Fruit fly (Drosophila melanogaster) whole organism, embryonic: ENCODE measurements around the gene Upf1.
A peak's percentile ranks its signal among the peaks of the same experiment; 100 is the strongest.

Experiments
- ATbp ChIP-seq: fragments of 200-800 bp; sonication (Bioruptor generic); optimal IDR thresholded peaks from 2 replicates; lab custom pipeline; 2017; ENCODE audit warnings: missing biosample characterization, mild to moderate bottlenecking, missing genetic modification characterization, missing genetic modification reagents
- Aef1 ChIP-seq: fragments of 200-800 bp; sonication (Bioruptor generic); IDR thresholded peaks from 3 replicates; pipeline ENCODE4 v1.3.6; 2022; ENCODE audit warnings: missing biosample characterization, missing genetic modification characterization
- CG10979 ChIP-seq: fragments of 200-800 bp; sonication (Bioruptor generic); optimal IDR thresholded peaks from 2 replicates; lab custom pipeline; 2018; ENCODE audit warnings: missing biosample characterization, mild to moderate bottlenecking, missing genetic modification characterization, moderate library complexity
- CG11093 ChIP-seq: fragments of 200-800 bp; sonication (Bioruptor generic); IDR thresholded peaks from 3 replicates; pipeline ENCODE4 v1.3.6; 2022; ENCODE audit warnings: missing biosample characterization, missing genetic modification characterization
- CG11723 ChIP-seq: fragments of 200-800 bp; sonication (Bioruptor generic); optimal IDR thresholded peaks from 2 replicates; lab custom pipeline; 2017; ENCODE audit warnings: missing biosample characterization, mild to moderate bottlenecking, missing genetic modification characterization
- CG12155 ChIP-seq: fragments of 200-800 bp; sonication (Bioruptor generic); optimal IDR thresholded peaks from 3 replicates; lab custom pipeline; 2016; ENCODE audit warnings: missing biosample characterization, missing genetic modification characterization
- CG13424 ChIP-seq: fragments of 200-800 bp; sonication (Bioruptor generic); optimal IDR thresholded peaks from 2 replicates; lab custom pipeline; 2019; ENCODE audit warnings: missing biosample characterization, mild to moderate bottlenecking, missing genetic modification characterization, moderate library complexity
- CG14441 ChIP-seq: fragments of 200-800 bp; sonication (Bioruptor generic); IDR thresholded peaks from 2 replicates; pipeline ENCODE4 v1.3.6; 2022; ENCODE audit warnings: missing biosample characterization, missing genetic modification characterization
- CG1647 ChIP-seq: fragments of 200-800 bp; sonication (Bioruptor generic); optimal IDR thresholded peaks from 3 replicates; lab custom pipeline; 2016; ENCODE audit warnings: missing biosample characterization, missing genetic modification characterization
- CG1792 ChIP-seq: fragments of 200-800 bp; sonication (Bioruptor generic); optimal IDR thresholded peaks from 2 replicates; lab custom pipeline; 2016; ENCODE audit warnings: missing biosample characterization, missing genetic modification characterization
- CG2712 ChIP-seq: fragments of 200-800 bp; optimal IDR thresholded peaks from 3 replicates; lab custom pipeline; 2019; ENCODE audit warnings: missing biosample characterization, mild to moderate bottlenecking, missing genetic modification characterization, moderate library complexity
- CG30403 ChIP-seq: fragments of 200-800 bp; sonication (Bioruptor generic); optimal IDR thresholded peaks from 3 replicates; lab custom pipeline; 2016; ENCODE audit warnings: missing biosample characterization, missing genetic modification characterization
- CG33213 ChIP-seq: fragments of 200-800 bp; sonication (Bioruptor generic); optimal IDR thresholded peaks from 3 replicates; lab custom pipeline; 2016; ENCODE audit warnings: missing biosample characterization, missing genetic modification characterization
- CG3847 ChIP-seq: fragments of 200-800 bp; sonication (Bioruptor generic); IDR thresholded peaks from 2 replicates; pipeline ENCODE4 v1.3.6; 2022; ENCODE audit warnings: missing biosample characterization, missing genetic modification characterization
- CG3995 ChIP-seq: fragments of 200-800 bp; sonication (Bioruptor generic); optimal IDR thresholded peaks from 3 replicates; lab custom pipeline; 2016; ENCODE audit warnings: missing biosample characterization, missing genetic modification characterization
- CG4730 ChIP-seq: fragments of 200-800 bp; sonication (Bioruptor generic); IDR thresholded peaks from 2 replicates; pipeline ENCODE4 v1.3.6; 2022; ENCODE audit warnings: missing biosample characterization, missing genetic modification characterization
- CG6254 ChIP-seq: fragments of 200-800 bp; sonication (Bioruptor generic); optimal IDR thresholded peaks from 3 replicates; lab custom pipeline; 2017; ENCODE audit warnings: mild to moderate bottlenecking, missing biosample characterization, missing genetic modification reagents, missing genetic modification characterization
- CG6813 ChIP-seq: fragments of 200-800 bp; sonication (Bioruptor generic); optimal IDR thresholded peaks from 2 replicates; lab custom pipeline; 2017; ENCODE audit warnings: missing biosample characterization, missing genetic modification characterization, mild to moderate bottlenecking, moderate library complexity, missing genetic modification reagents
- CG8388 ChIP-seq: fragments of 200-800 bp; sonication (Bioruptor generic); optimal IDR thresholded peaks from 2 replicates; lab custom pipeline; 2019; ENCODE audit warnings: missing biosample characterization, mild to moderate bottlenecking, missing genetic modification characterization, moderate library complexity
- CG8765 ChIP-seq: fragments of 200-800 bp; sonication (Bioruptor generic); IDR thresholded peaks from 2 replicates; pipeline ENCODE4 v1.3.6; 2022; ENCODE audit warnings: missing biosample characterization, missing genetic modification characterization
- CG9817 ChIP-seq: fragments of 200-800 bp; sonication (Bioruptor generic); optimal IDR thresholded peaks from 2 replicates; lab custom pipeline; 2018; ENCODE audit warnings: missing biosample characterization, mild to moderate bottlenecking, missing genetic modification characterization, moderate library complexity
- CrebB ChIP-seq: fragments of 200-800 bp; sonication (Bioruptor generic); optimal IDR thresholded peaks from 3 replicates; lab custom pipeline; 2018; ENCODE audit warnings: missing biosample characterization, mild to moderate bottlenecking, missing genetic modification characterization
- Dip3 ChIP-seq: fragments of 200-800 bp; sonication (Bioruptor generic); optimal IDR thresholded peaks from 3 replicates; lab custom pipeline; 2016; ENCODE audit warnings: missing biosample characterization, missing genetic modification characterization
- Ets65A ChIP-seq: fragments of 200-800 bp; sonication (Bioruptor generic); peaks from one replicate; lab custom pipeline; 2016; ENCODE audit warnings: missing biosample characterization, missing genetic modification characterization
- Gug ChIP-seq: fragments of 200-800 bp; sonication (Bioruptor generic); IDR thresholded peaks from 4 replicates; pipeline ENCODE4 v1.3.6; 2022; ENCODE audit warnings: missing biosample characterization, missing genetic modification characterization
- HLH3B ChIP-seq: fragments of 200-800 bp; sonication (Bioruptor generic); IDR thresholded peaks from 2 replicates; pipeline ENCODE4 v1.3.6; 2022; ENCODE audit warnings: missing biosample characterization, missing genetic modification characterization
- Opbp ChIP-seq: fragments of 200-800 bp; sonication (Bioruptor generic); IDR thresholded peaks from 3 replicates; pipeline ENCODE4 v1.3.6; 2022; ENCODE audit warnings: missing biosample characterization, missing genetic modification characterization; ENCODE audit not compliant: partially characterized antibody
- Rx ChIP-seq: fragments of 200-800 bp; sonication (Bioruptor generic); IDR thresholded peaks from 2 replicates; pipeline ENCODE4 v1.3.6; 2022; ENCODE audit warnings: missing biosample characterization, missing genetic modification characterization
- YL-1 ChIP-seq: fragments of 200-800 bp; sonication (Bioruptor generic); optimal IDR thresholded peaks from 3 replicates; lab custom pipeline; 2017; ENCODE audit warnings: missing biosample characterization, mild to moderate bottlenecking, missing genetic modification characterization
- al ChIP-seq: fragments of 200-800 bp; sonication (Bioruptor generic); IDR thresholded peaks from 2 replicates; pipeline ENCODE4 v1.3.6; 2022; ENCODE audit warnings: missing biosample characterization, missing genetic modification characterization
- chinmo ChIP-seq: fragments of 200-800 bp; sonication (Bioruptor generic); IDR thresholded peaks from 4 replicates; pipeline ENCODE4 v1.3.6; 2022; ENCODE audit warnings: missing biosample characterization, missing genetic modification characterization; ENCODE audit not compliant: partially characterized antibody
- ci ChIP-seq: fragments of 200-800 bp; sonication (Bioruptor generic); IDR thresholded peaks from 3 replicates; pipeline ENCODE4 v1.3.6; 2022; ENCODE audit warnings: missing biosample characterization, missing genetic modification characterization
- dati ChIP-seq: fragments of 200-800 bp; sonication (Bioruptor generic); IDR thresholded peaks from 2 replicates; pipeline ENCODE4 v1.3.6; 2022; ENCODE audit warnings: missing biosample characterization, missing genetic modification characterization
- disco-r ChIP-seq: fragments of 200-800 bp; sonication (Bioruptor generic); optimal IDR thresholded peaks from 2 replicates; lab custom pipeline; 2016; ENCODE audit warnings: missing biosample characterization, missing genetic modification characterization
- gsb ChIP-seq: fragments of 200-800 bp; sonication (Bioruptor generic); IDR thresholded peaks from 2 replicates; pipeline ENCODE4 v1.3.6; 2022; ENCODE audit warnings: missing biosample characterization, missing genetic modification characterization
- gt ChIP-seq: fragments of 200-800 bp; sonication (Bioruptor generic); IDR thresholded peaks from 2 replicates; pipeline ENCODE4 v1.3.6; 2022; ENCODE audit warnings: missing biosample characterization, missing genetic modification characterization
- ind ChIP-seq: fragments of 200-800 bp; sonication (Bioruptor generic); optimal IDR thresholded peaks from 3 replicates; lab custom pipeline; 2016; ENCODE audit warnings: missing biosample characterization, missing genetic modification characterization
- kay ChIP-seq: fragments of 200-800 bp; sonication (Bioruptor generic); optimal IDR thresholded peaks from 2 replicates; lab custom pipeline; 2016; ENCODE audit warnings: missing biosample characterization, missing genetic modification characterization
- nmo ChIP-seq: fragments of 200-800 bp; sonication (Bioruptor generic); optimal IDR thresholded peaks from 2 replicates; lab custom pipeline; 2018; ENCODE audit warnings: missing biosample characterization, mild to moderate bottlenecking, missing genetic modification characterization, moderate library complexity
- odd ChIP-seq: fragments of 200-800 bp; sonication (Bioruptor generic); optimal IDR thresholded peaks from 2 replicates; lab custom pipeline; 2017; ENCODE audit warnings: missing biosample characterization, mild to moderate bottlenecking, missing genetic modification characterization
- otp ChIP-seq: fragments of 200-800 bp; sonication (Bioruptor generic); IDR thresholded peaks from 3 replicates; pipeline ENCODE4, ENCODE4 v1.3.6; 2022; ENCODE audit warnings: missing biosample characterization, missing genetic modification characterization
- pan ChIP-seq, 4 experiments: fragments of >200 bp in 3 of 4; fragments of 200-800 bp in 1 of 4; sonication (Bioruptor generic) in 1 of 4; optimal IDR thresholded peaks in 3 of 4; IDR thresholded peaks in 1 of 4; 2 replicates each; pipeline versions ENCODE4 v1.3.6 to Lab custom; 2017 to 2022; ENCODE audit warnings: missing biosample characterization in 2 of 4, missing genetic modification characterization in 2 of 4, mixed read lengths in 1 of 4
- prd ChIP-seq, 3 experiments: fragments of >200 bp in 2 of 3; fragments of 200-800 bp in 1 of 3; sonication (Bioruptor generic) in 1 of 3; optimal IDR thresholded peaks in 2 of 3; IDR thresholded peaks in 1 of 3; 2 replicates in 2 of 3; 3 replicates in 1 of 3; pipeline versions ENCODE4 v1.3.6 to Lab custom; 2017 to 2022; ENCODE audit warnings: missing biosample characterization in 1 of 3, missing genetic modification characterization in 1 of 3
- pros ChIP-seq: fragments of 200-800 bp; sonication (Bioruptor generic); optimal IDR thresholded peaks from 3 replicates; lab custom pipeline; 2019; ENCODE audit warnings: missing biosample characterization, mild to moderate bottlenecking, missing genetic modification characterization, moderate library complexity
- sens ChIP-seq: fragments of 200-800 bp; sonication (Bioruptor generic); peaks from one replicate; lab custom pipeline; 2016; ENCODE audit warnings: missing biosample characterization, missing genetic modification characterization
- shn ChIP-seq: fragments of 200-800 bp; sonication (Bioruptor generic); optimal IDR thresholded peaks from 3 replicates; lab custom pipeline; 2016; ENCODE audit warnings: missing biosample characterization, missing genetic modification characterization
- tgo ChIP-seq: fragments of 200-800 bp; sonication (Bioruptor generic); IDR thresholded peaks from 3 replicates; pipeline ENCODE4 v1.3.6; 2022; ENCODE audit warnings: missing biosample characterization, missing genetic modification characterization
- tin ChIP-seq: fragments of 200-800 bp; sonication (Bioruptor generic); optimal IDR thresholded peaks from 3 replicates; lab custom pipeline; 2016; ENCODE audit warnings: missing biosample characterization, missing genetic modification characterization

Gene Upf1

DNA sequence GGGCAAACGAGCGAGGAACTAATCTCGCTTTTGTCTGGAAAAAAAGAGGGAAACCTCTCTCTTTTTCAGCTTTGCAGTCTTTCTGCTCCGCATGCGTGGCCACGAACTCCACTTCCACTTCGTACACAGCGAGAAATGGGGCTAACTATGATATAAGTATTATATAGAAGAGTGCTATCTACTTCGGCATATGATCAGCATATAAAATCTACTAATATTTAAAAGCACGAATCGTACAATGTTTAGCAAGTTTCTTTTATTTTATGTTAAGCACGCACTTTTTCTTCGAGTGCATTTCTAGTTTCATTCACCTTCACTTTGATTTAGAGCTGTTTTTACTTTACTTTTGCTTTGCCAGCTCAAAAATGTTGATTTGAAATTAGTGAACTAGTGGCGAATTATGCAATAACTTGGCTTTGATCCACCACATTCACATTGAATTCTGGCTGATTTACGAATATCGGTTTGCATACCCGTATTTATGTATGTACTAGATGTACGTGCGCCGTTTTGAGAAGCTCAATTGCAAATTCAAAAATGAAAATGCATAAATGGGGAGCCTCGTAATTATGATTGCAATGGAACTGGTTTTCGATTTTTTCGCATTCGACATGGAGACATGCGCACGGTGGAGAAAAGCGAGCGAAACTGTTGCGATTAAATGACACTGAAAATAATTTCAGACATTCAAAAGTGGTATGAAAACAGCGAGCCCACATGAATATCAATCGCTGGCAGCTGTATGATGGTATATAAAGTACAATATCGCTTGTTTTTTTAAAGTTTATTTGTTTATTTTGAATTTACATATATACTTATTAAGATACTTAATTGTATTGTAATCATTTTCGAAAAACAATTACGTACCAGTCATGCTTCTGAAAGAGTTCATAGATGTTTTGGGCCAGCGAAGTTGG lies 47.4 kb downstream of the Upf1 start (continued):
- peak; percentile 6 for TF ChIP-seq shn
- TF ChIP-seq CG9817 (tag; lab: Kevin White, UChicago), result peak; percentile 49
- TF ChIP-seq CG3847 (GFP tag; lab: Robert Waterston, UW), result peak; percentile 34; the same call in 1 of the 2 replicates
- peak; percentile 70; the same call in 3 of the 4 replicates for TF ChIP-seq Gug (GFP tag; lab: Robert Waterston, UW)
- TF ChIP-seq CG30403 (GFP tag; lab: Kevin White, UChicago), result peak; percentile 70
- TF ChIP-seq CG8765 (GFP tag; lab: Robert Waterston, UW), result peak; percentile 50; the same call in 1 of the 2 replicates
- no peak for TF ChIP-seq CG1792 (GFP tag; lab: Kevin White, UChicago)
- peak; percentile 52 for TF ChIP-seq disco-r
- TF ChIP-seq CG4730 (GFP tag; lab: Robert Waterston, UW), result peak; percentile 79
- TF ChIP-seq tin (GFP tag; lab: Kevin White, UChicago), result peak; percentile 60
- no peak for TF ChIP-seq pros (GFP tag; lab: Kevin White, UChicago)
- TF ChIP-seq CG1647, result peak; percentile 46
- TF ChIP-seq ci, result peak; percentile 97
- peak; percentile 71 for TF ChIP-seq CG8388 (GFP tag; lab: Kevin White, UChicago)
- no peak for TF ChIP-seq dati
- peak; percentile 94 for TF ChIP-seq CG2712 (tag; lab: Kevin White, UChicago)
- TF ChIP-seq CG11093, result peak; percentile 77
- 0 out of 2 replicates have a peak, but pooled peaks have one; percentile 30 for TF ChIP-seq al (GFP tag; lab: Robert Waterston, UW)
- TF ChIP-seq CG6813, result peak; percentile 26
- no peak for TF ChIP-seq prd (optimal IDR thresholded peaks at IDR 0.05; lab: Kevin White, UChicago)
- TF ChIP-seq prd (GFP tag; IDR thresholded peaks at IDR 0.05; lab: Robert Waterston, UW), result peak; percentile 90
- peak; percentile 69 for TF ChIP-seq ATbp (GFP tag; lab: Kevin White, UChicago)
- TF ChIP-seq odd (GFP tag; lab: Kevin White, UChicago), result peak; percentile 36
- peak; percentile 77 for TF ChIP-seq CG10979 (tag; lab: Kevin White, UChicago)
- TF ChIP-seq CG6254 (GFP tag; lab: Kevin White, UChicago), result peak; percentile 36
- TF ChIP-seq sens, result peak; percentile 98
- TF ChIP-seq Dip3 (GFP tag; lab: Kevin White, UChicago), result peak; percentile 28
- TF ChIP-seq Ets65A (GFP tag; lab: Kevin White, UChicago), result peak; percentile 95
- TF ChIP-seq CG33213, result peak; percentile 21
- peak; percentile 75; the same call in 1 of the 2 replicates for TF ChIP-seq Rx (GFP tag; lab: Robert Waterston, UW)
- TF ChIP-seq gsb (GFP tag; lab: Robert Waterston, UW), result peak; percentile 37; the same call in 1 of the 2 replicates
- peak; percentile 34; the same call in 1 of the 3 replicates for TF ChIP-seq Aef1 (GFP tag; lab: Robert Waterston, UW)
- peak; percentile 81 for TF ChIP-seq tgo (GFP tag; lab: Robert Waterston, UW)
- peak; percentile 90 for TF ChIP-seq otp
- peak; percentile 77 for TF ChIP-seq CG13424 (tag; lab: Kevin White, UChicago)
- TF ChIP-seq HLH3B (GFP tag; lab: Robert Waterston, UW), result peak; percentile 61; the same call in 1 of the 2 replicates
- TF ChIP-seq CrebB (tag; lab: Kevin White, UChicago), result peak; percentile 11
- no peak for TF ChIP-seq Opbp
- TF ChIP-seq ind (GFP tag; lab: Kevin White, UChicago), result peak; percentile 61
- peak; percentile 33 for TF ChIP-seq kay (GFP tag; lab: Kevin White, UChicago)
- no peak for TF ChIP-seq chinmo (GFP tag; lab: Robert Waterston, UW)
- peak; percentile 67 for TF ChIP-seq gt (GFP tag; lab: Robert Waterston, UW)
- peak; percentile 45 for TF ChIP-seq CG12155 (GFP tag; lab: Kevin White, UChicago)
- TF ChIP-seq CG11723 (GFP tag; lab: Kevin White, UChicago), result peak; percentile 36
- TF ChIP-seq CG14441 (GFP tag; lab: Robert Waterston, UW), result peak; percentile 86
- TF ChIP-seq CG3995 (GFP tag; lab: Kevin White, UChicago), result no peak
- no peak for TF ChIP-seq pan (optimal IDR thresholded peaks at IDR 0.05; lab: Kevin White, UChicago)
- TF ChIP-seq pan (GFP tag; optimal IDR thresholded peaks at IDR 0.05 in 1 of 2, IDR thresholded peaks at IDR 0.05 in 1 of 2), result peak in 1 of 2 experiments; percentile 92
- TF ChIP-seq YL-1 (GFP tag; lab: Kevin White, UChicago), result no peak
- peak; percentile 90 for TF ChIP-seq nmo (GFP tag; lab: Kevin White, UChicago)
